Worm (Caenorhabditis elegans) whole organism, L4/young adult: ENCODE results near the gene pdtf-1.

ENCODE experiments used
- W03F9.2 ChIP-seq: fragments of 150-350 bp; optimal IDR thresholded peaks from 2 replicates; lab custom pipeline; 2014; ENCODE audit warnings: missing biosample characterization, missing genetic modification characterization
- dao-5 ChIP-seq: sonication (generic microtip); optimal IDR thresholded peaks from 2 replicates; lab custom pipeline; 2016; ENCODE audit warnings: missing genotype, missing genetic modification characterization, moderate library complexity, missing compliant biosample characterization
- him-1 ChIP-seq: sonication (generic microtip); optimal IDR thresholded peaks from 2 replicates; lab custom pipeline; 2016; ENCODE audit warnings: missing genotype, missing genetic modification reagents, missing genetic modification characterization, missing compliant biosample characterization

- TF ChIP-seq him-1 (tag; lab: Kevin White, UChicago): no peak
- no peak for TF ChIP-seq dao-5
- TF ChIP-seq W03F9.2 (tag; lab: Kevin White, UChicago): no peak
Measured at ce11 chrIV:8460208-8460607, 27.4 kb downstream of the pdtf-1 start, which contains the start of gene ant-1.4.
